Worm (Caenorhabditis elegans) whole organism, L1 larva: Measurements from ENCODE around the gene nhr-45.

Source experiments
- C04F5.9 ChIP-seq: sonication (generic microtip); optimal IDR thresholded peaks from 2 replicates; lab custom pipeline; 2016; ENCODE audit warnings: missing genetic modification characterization, missing compliant biosample characterization
- C16A3.4 ChIP-seq: fragments of 150-350 bp; optimal IDR thresholded peaks from 2 replicates; lab custom pipeline; 2014; ENCODE audit warnings: missing biosample characterization, missing genetic modification characterization
- C34B4.2 ChIP-seq: sonication (generic microtip); optimal IDR thresholded peaks from 2 replicates; lab custom pipeline; 2017; ENCODE audit warnings: mild to moderate bottlenecking, missing genetic modification characterization, missing compliant biosample characterization
- Y116A8C.19 ChIP-seq: sonication (generic microtip); optimal IDR thresholded peaks from 2 replicates; lab custom pipeline; 2016; ENCODE audit warnings: missing compliant biosample characterization, missing genetic modification characterization, borderline replicate concordance
- blmp-1 ChIP-seq: fragments of 150-350 bp; optimal IDR thresholded peaks from 2 replicates; lab custom pipeline; 2014; ENCODE audit warnings: missing biosample characterization, missing genetic modification characterization
- ceh-82 ChIP-seq, 3 experiments: fragments of 150-350 bp in 1 of 3; sonication (generic microtip) in 2 of 3; optimal IDR thresholded peaks; 2 replicates each; lab custom pipeline; 2014 to 2017; ENCODE audit warnings: missing biosample characterization in 3 of 3, missing genetic modification characterization in 3 of 3
- ceh-88 ChIP-seq: fragments of 200-800 bp; sonication (Bioruptor generic); IDR thresholded peaks from 2 replicates; pipeline ENCODE4 v1.3.6; 2022; ENCODE audit warnings: missing genetic modification characterization, missing compliant biosample characterization
- dpl-1 ChIP-seq, 3 experiments: fragments of 150-350 bp in 2 of 3; sonication (generic microtip) in 1 of 3; optimal IDR thresholded peaks; 2 replicates each; lab custom pipeline; 2014 to 2017; ENCODE audit warnings: missing biosample characterization in 3 of 3, missing genetic modification characterization in 3 of 3, missing genetic modification reagents in 3 of 3
- dsc-1 ChIP-seq: sonication (generic microtip); optimal IDR thresholded peaks from 2 replicates; lab custom pipeline; 2016; ENCODE audit warnings: mild to moderate bottlenecking, missing genetic modification characterization, missing compliant biosample characterization
- efl-1 ChIP-seq, 4 experiments: fragments of 150-350 bp; optimal IDR thresholded peaks in 3 of 4; peaks in 1 of 4; 1 replicate in 1 of 4; 2 replicates in 3 of 4; lab custom pipeline; 2014; ENCODE audit warnings: missing biosample characterization in 2 of 4, missing genetic modification characterization in 2 of 4, missing genetic modification reagents in 2 of 4
- elt-3 ChIP-seq, 6 experiments: fragments of 150-350 bp in 1 of 6; sonication (generic microtip); optimal IDR thresholded peaks; 2 replicates each; lab custom pipeline; 2017 to 2018; ENCODE audit warnings: missing biosample characterization in 6 of 6, missing genetic modification characterization in 6 of 6, inconsistent platforms in 1 of 6
- fkh-8 ChIP-seq: sonication (generic microtip); optimal IDR thresholded peaks from 2 replicates; lab custom pipeline; 2016; ENCODE audit warnings: mild to moderate bottlenecking, missing genetic modification characterization, missing compliant biosample characterization
- grh-1 ChIP-seq: fragments of 200-800 bp; sonication (Bioruptor generic); IDR thresholded peaks from 2 replicates; pipeline ENCODE4 v1.3.6; 2022; ENCODE audit warnings: missing genetic modification reagents, missing genetic modification characterization, missing compliant biosample characterization
- isw-1 ChIP-seq: fragments of 200-800 bp; sonication (Bioruptor generic); IDR thresholded peaks from 2 replicates; pipeline ENCODE4 v1.3.6; 2022; ENCODE audit warnings: missing genetic modification characterization, missing compliant biosample characterization
- jun-1 ChIP-seq: fragments of 150-350 bp; optimal IDR thresholded peaks from 2 replicates; lab custom pipeline; 2014; ENCODE audit warnings: missing biosample characterization, missing genetic modification reagents, missing genetic modification characterization
- lin-14 ChIP-seq: fragments of 200-800 bp; sonication (Bioruptor generic); optimal IDR thresholded peaks from 2 replicates; lab custom pipeline; 2018; ENCODE audit warnings: mild to moderate bottlenecking, missing genetic modification characterization, moderate library complexity, missing compliant biosample characterization
- lin-35 ChIP-seq, 2 experiments: fragments of 150-350 bp; optimal IDR thresholded peaks; 2 replicates each; lab custom pipeline; 2014; ENCODE audit warnings: missing biosample characterization in 2 of 2, missing genetic modification characterization in 2 of 2, missing genetic modification reagents in 2 of 2
- lsy-2 ChIP-seq, 2 experiments: fragments of 150-350 bp; optimal IDR thresholded peaks; 2 replicates each; lab custom pipeline; 2014; ENCODE audit warnings: missing biosample characterization in 2 of 2, missing genetic modification characterization in 2 of 2
- mdl-1 ChIP-seq, 2 experiments: fragments of 150-350 bp; optimal IDR thresholded peaks; 2 replicates each; lab custom pipeline; 2014 to 2017; ENCODE audit warnings: missing biosample characterization in 2 of 2, missing genetic modification characterization in 2 of 2, inconsistent platforms in 1 of 2
- mef-2 ChIP-seq: fragments of 150-350 bp; optimal IDR thresholded peaks from 2 replicates; lab custom pipeline; 2014; ENCODE audit warnings: missing biosample characterization, missing genetic modification characterization
- nhr-71 ChIP-seq: sonication (generic microtip); optimal IDR thresholded peaks from 2 replicates; lab custom pipeline; 2016; ENCODE audit warnings: mild to moderate bottlenecking, missing genetic modification characterization, moderate library complexity, missing compliant biosample characterization
- nhr-77 ChIP-seq: fragments of 150-350 bp; optimal IDR thresholded peaks from 2 replicates; lab custom pipeline; 2014; ENCODE audit warnings: missing biosample characterization, missing genetic modification characterization
- nhr-84 ChIP-seq: sonication (generic microtip); optimal IDR thresholded peaks from 2 replicates; lab custom pipeline; 2017; ENCODE audit warnings: missing biosample characterization, missing genetic modification characterization
- nhr-85 ChIP-seq: sonication (generic microtip); peaks from one replicate; lab custom pipeline; 2016; ENCODE audit warnings: missing genetic modification characterization, inconsistent platforms, missing compliant biosample characterization
- pax-3 ChIP-seq: fragments of 200-800 bp; sonication (Bioruptor generic); optimal IDR thresholded peaks from 2 replicates; lab custom pipeline; 2018; ENCODE audit warnings: mild to moderate bottlenecking, missing genetic modification characterization, moderate library complexity, missing compliant biosample characterization
- rnt-1 ChIP-seq: sonication (generic microtip); optimal IDR thresholded peaks from 2 replicates; lab custom pipeline; 2016; ENCODE audit warnings: mild to moderate bottlenecking, missing genetic modification characterization, moderate library complexity, missing compliant biosample characterization
- skn-1 ChIP-seq: fragments of 150-350 bp; optimal IDR thresholded peaks from 2 replicates; lab custom pipeline; 2014; ENCODE audit warnings: missing biosample characterization, missing genetic modification characterization
- snpc-4 ChIP-seq: fragments of 150-350 bp; optimal IDR thresholded peaks from 2 replicates; lab custom pipeline; 2014; ENCODE audit warnings: missing biosample characterization, missing genetic modification characterization
- snu-23 ChIP-seq: sonication (generic microtip); optimal IDR thresholded peaks from 2 replicates; lab custom pipeline; 2016; ENCODE audit warnings: missing genetic modification characterization, missing compliant biosample characterization
- sptf-1 ChIP-seq: fragments of 150-350 bp; optimal IDR thresholded peaks from 2 replicates; lab custom pipeline; 2014; ENCODE audit warnings: missing biosample characterization, missing genetic modification characterization
- tbx-2 ChIP-seq: sonication (generic microtip); optimal IDR thresholded peaks from 2 replicates; lab custom pipeline; 2016; ENCODE audit warnings: missing genetic modification characterization, missing compliant biosample characterization
- unc-130 ChIP-seq: fragments of 150-350 bp; optimal IDR thresholded peaks from 2 replicates; lab custom pipeline; 2017; ENCODE audit warnings: missing biosample characterization, missing genetic modification characterization, inconsistent platforms
- unc-62 ChIP-seq: fragments of 150-350 bp; optimal IDR thresholded peaks from 2 replicates; lab custom pipeline; 2014; ENCODE audit warnings: missing biosample characterization, missing genetic modification reagents, missing genetic modification characterization
- unc-86 ChIP-seq: sonication (generic microtip); optimal IDR thresholded peaks from 2 replicates; lab custom pipeline; 2016; ENCODE audit warnings: missing genetic modification characterization, missing compliant biosample characterization
- unc-98 ChIP-seq: fragments of 200-800 bp; sonication (Bioruptor generic); IDR thresholded peaks from 2 replicates; pipeline ENCODE4 v1.3.6; 2022; ENCODE audit warnings: missing genetic modification characterization, missing compliant biosample characterization
- zip-4 ChIP-seq: fragments of 200-800 bp; sonication (Bioruptor generic); optimal IDR thresholded peaks from 2 replicates; lab custom pipeline; 2018; ENCODE audit warnings: mild to moderate bottlenecking, missing genetic modification characterization, moderate library complexity, missing compliant biosample characterization
- ztf-4 ChIP-seq: fragments of 150-350 bp; optimal IDR thresholded peaks from 2 replicates; lab custom pipeline; 2014; ENCODE audit warnings: missing biosample characterization, missing genetic modification characterization

nhr-45 gene

ce11 chrX:4619582-4619981 lies 40.5 kb downstream of the nhr-45 start, which contains the start of gene pqn-65:
Gene pqn-65, minus strand, starts transcription at chrX:4619635.
- no peak for TF ChIP-seq tbx-2 (tag; lab: Kevin White, UChicago)
- TF ChIP-seq blmp-1 (tag; lab: Kevin White, UChicago) = peak; percentile 33
- TF ChIP-seq elt-3 (tag; optimal IDR thresholded peaks at IDR 0.05; lab: Kevin White, UChicago) = no peak
- TF ChIP-seq dpl-1 (GFP tag; optimal IDR thresholded peaks at IDR 0.05; lab: Kevin White, UChicago) = peak; percentile 48 to 67 (median 63)
- peak in 1 of 2 experiments; percentile 10 for TF ChIP-seq mdl-1 (tag; optimal IDR thresholded peaks at IDR 0.05; lab: Kevin White, UChicago)
- TF ChIP-seq C16A3.4 (tag; lab: Kevin White, UChicago) = peak; percentile 16
- TF ChIP-seq lsy-2 (tag; optimal IDR thresholded peaks at IDR 0.05; lab: Kevin White, UChicago) = peak; percentile 12 to 58
- peak; percentile 61 for TF ChIP-seq skn-1
- peak; percentile 28 for TF ChIP-seq zip-4 (GFP tag; lab: Kevin White, UChicago)
- TF ChIP-seq efl-1 (optimal IDR thresholded peaks at IDR 0.05; lab: Kevin White, UChicago) = peak; percentile 19 to 44
- TF ChIP-seq efl-1 (GFP tag; optimal IDR thresholded peaks at IDR 0.05 in 1 of 2; lab: Kevin White, UChicago) = peak; percentile 5 to 24
- TF ChIP-seq lin-35 (GFP tag; optimal IDR thresholded peaks at IDR 0.05; lab: Kevin White, UChicago) = peak; percentile 37 to 76
- TF ChIP-seq lin-14 (GFP tag; lab: Kevin White, UChicago) = no peak

- TF ChIP-seq unc-86 (tag; lab: Kevin White, UChicago) = peak; percentile 13
- peak; percentile 14 to 38 for TF ChIP-seq lin-35 (GFP tag; optimal IDR thresholded peaks at IDR 0.05; lab: Kevin White, UChicago)
- TF ChIP-seq dpl-1 (GFP tag; optimal IDR thresholded peaks at IDR 0.05; lab: Kevin White, UChicago) = peak in 1 of 3 experiments; percentile 47
- TF ChIP-seq efl-1 (optimal IDR thresholded peaks at IDR 0.05; lab: Kevin White, UChicago) = peak in 1 of 2 experiments; percentile 43
- TF ChIP-seq efl-1 (GFP tag; optimal IDR thresholded peaks at IDR 0.05 in 1 of 2; lab: Kevin White, UChicago) = peak in 1 of 2 experiments; percentile 72
- TF ChIP-seq dsc-1 (tag; lab: Kevin White, UChicago) = no peak
- TF ChIP-seq ceh-82 (tag; optimal IDR thresholded peaks at IDR 0.05; lab: Kevin White, UChicago) = peak in 1 of 3 experiments; percentile 52
- no peak for TF ChIP-seq jun-1 (tag; lab: Kevin White, UChicago)
- no peak for TF ChIP-seq unc-98 (GFP tag; lab: Robert Waterston, UW)
- no peak for TF ChIP-seq Y116A8C.19 (tag; lab: Kevin White, UChicago)
- TF ChIP-seq snpc-4 (tag; lab: Kevin White, UChicago) = no peak
- TF ChIP-seq lin-14 (GFP tag; lab: Kevin White, UChicago) = peak; percentile 36
- TF ChIP-seq snu-23 (GFP tag; lab: Kevin White, UChicago) = no peak
Observed at ce11 chrX:4616832-4617231, 43.3 kb downstream of the nhr-45 start.

- no peak for TF ChIP-seq C04F5.9 (tag; lab: Kevin White, UChicago)
- TF ChIP-seq sptf-1 (tag; lab: Kevin White, UChicago) = no peak
- no peak for TF ChIP-seq blmp-1 (tag; lab: Kevin White, UChicago)
Observed at ce11 chrX:4615034-4615433, 45.1 kb downstream of the nhr-45 start.

ce11 chrX:4609635-4610034 lies 50.5 kb downstream of the nhr-45 start:
- TF ChIP-seq mef-2 (tag; lab: Kevin White, UChicago) = no peak

- no peak for TF ChIP-seq ceh-88 (GFP tag; lab: Robert Waterston, UW)
- no peak for TF ChIP-seq unc-130 (tag; lab: Kevin White, UChicago)
- no peak for TF ChIP-seq rnt-1 (tag; lab: Kevin White, UChicago)
- no peak for TF ChIP-seq tbx-2 (tag; lab: Kevin White, UChicago)
- TF ChIP-seq ztf-4 (tag; lab: Kevin White, UChicago) = no peak
- TF ChIP-seq nhr-84 = no peak
- no peak for TF ChIP-seq isw-1 (GFP tag; lab: Robert Waterston, UW)
- TF ChIP-seq nhr-77 (tag; lab: Kevin White, UChicago) = no peak
- no peak for TF ChIP-seq snpc-4 (tag; lab: Kevin White, UChicago)
- TF ChIP-seq nhr-85 = no peak
- TF ChIP-seq blmp-1 (tag; lab: Kevin White, UChicago) = no peak
- no peak for TF ChIP-seq C34B4.2 (tag; lab: Kevin White, UChicago)
- TF ChIP-seq nhr-71 (tag; lab: Kevin White, UChicago) = no peak
- no peak for TF ChIP-seq unc-62 (GFP tag; lab: Kevin White, UChicago)
- no peak for TF ChIP-seq grh-1
- TF ChIP-seq pax-3 (tag; lab: Kevin White, UChicago) = no peak
- no peak for TF ChIP-seq fkh-8 (tag; lab: Kevin White, UChicago)
- no peak for TF ChIP-seq mef-2 (tag; lab: Kevin White, UChicago)
Observed at ce11 chrX:4607300-4607699, 52.8 kb downstream of the nhr-45 start.
